Worm (Caenorhabditis elegans): ENCODE results near the gene Y105C5B.19.

ce11 chrIV:15961069-15961468, 22.7 kb downstream of the Y105C5B.19 start:
- no peak for TF ChIP-seq tab-1 (GFP tag; IDR thresholded peaks at IDR 0.05)
- no peak for TF ChIP-seq klf-2 (GFP tag; conservative IDR thresholded peaks at IDR 0.05)
- TF ChIP-seq T22C8.4 (GFP tag; IDR thresholded peaks at IDR 0.05): no peak
- no peak for TF ChIP-seq ztf-23 (GFP tag; IDR thresholded peaks at IDR 0.05)
- TF ChIP-seq med-1 (GFP tag; optimal IDR thresholded peaks at IDR 0.05; ENCODE audit: insufficient read depth): no peak
- TF ChIP-seq flt-1 (GFP tag; IDR thresholded peaks at IDR 0.05): no peak
- TF ChIP-seq cog-1 (tag; optimal IDR thresholded peaks at IDR 0.05): no peak
- no peak for TF ChIP-seq ztf-29 (GFP tag; IDR thresholded peaks at IDR 0.05)

Data from whole organism, midembryonic.